Worm (Caenorhabditis elegans): Measurements from ENCODE around the gene F21D9.11.

- TF ChIP-seq dao-5 (tag; optimal IDR thresholded peaks at IDR 0.05) (no peak), him-1 (tag; optimal IDR thresholded peaks at IDR 0.05) (no peak)
Measured at ce11 chrV:19250983-19251382, 961 bp upstream of the F21D9.11 start, which contains the start of gene str-81.
